Worm (Caenorhabditis elegans) whole organism, L2 larva: ENCODE measurements around the gene rpl-34.

ENCODE experiments used
- blmp-1 ChIP-seq: sonication (generic microtip); optimal IDR thresholded peaks from 2 replicates; lab custom pipeline; 2017; ENCODE audit warnings: missing genetic modification characterization, mild to moderate bottlenecking, missing compliant biosample characterization, antibody characterized with exemption, moderate library complexity; ENCODE audit not compliant: insufficient read depth
- lin-11 ChIP-seq: fragments of 150-350 bp; sonication (generic microtip); optimal IDR thresholded peaks from 2 replicates; lab custom pipeline; 2014; ENCODE audit warnings: missing biosample characterization, missing genetic modification characterization, inconsistent platforms, mixed read lengths
- lin-13 ChIP-seq: fragments of 150-350 bp; optimal IDR thresholded peaks from 2 replicates; lab custom pipeline; 2014; ENCODE audit warnings: missing biosample characterization, missing genetic modification reagents, missing genetic modification characterization
- lsy-2 ChIP-seq, 2 experiments: fragments of 150-350 bp in 1 of 2; sonication (generic microtip) in 1 of 2; optimal IDR thresholded peaks; 2 replicates each; lab custom pipeline; 2014 to 2017; ENCODE audit warnings: missing biosample characterization in 2 of 2, missing genetic modification characterization in 2 of 2
- mbf-1 ChIP-seq: sonication (generic microtip); optimal IDR thresholded peaks from 2 replicates; lab custom pipeline; 2017; ENCODE audit warnings: missing biosample characterization, missing genetic modification characterization
- nhr-11 ChIP-seq: fragments of 150-350 bp; optimal IDR thresholded peaks from 2 replicates; lab custom pipeline; 2014; ENCODE audit warnings: missing biosample characterization, missing genetic modification characterization
- skn-1 ChIP-seq: sonication (generic microtip); optimal IDR thresholded peaks from 2 replicates; lab custom pipeline; 2017; ENCODE audit warnings: missing biosample characterization, missing genetic modification characterization
- unc-62 ChIP-seq: fragments of 150-350 bp; optimal IDR thresholded peaks from 2 replicates; lab custom pipeline; 2014; ENCODE audit warnings: missing biosample characterization, missing genetic modification reagents, missing genetic modification characterization
- zag-1 ChIP-seq: fragments of 150-350 bp; optimal IDR thresholded peaks from 2 replicates; lab custom pipeline; 2014; ENCODE audit warnings: missing biosample characterization, missing genetic modification characterization

ce11 chrIV:12270392-12270791 lies 1.6 kb downstream of the rpl-34 start, which contains the start of gene C42C1.3:
- no peak for TF ChIP-seq lin-11 (tag; lab: Kevin White, UChicago)
- no peak for TF ChIP-seq nhr-11 (tag; lab: Kevin White, UChicago)
- no peak for TF ChIP-seq unc-62
- TF ChIP-seq zag-1 (tag; lab: Kevin White, UChicago) = no peak
- no peak for TF ChIP-seq skn-1 (tag; lab: Kevin White, UChicago)
- TF ChIP-seq lin-13 (GFP tag; lab: Kevin White, UChicago) = no peak
- no peak for TF ChIP-seq mbf-1 (tag; lab: Kevin White, UChicago)
- TF ChIP-seq blmp-1 (tag; lab: Kevin White, UChicago) = no peak
- no peak for TF ChIP-seq lsy-2 (tag; optimal IDR thresholded peaks at IDR 0.05; lab: Kevin White, UChicago)
